Fruit fly (Drosophila melanogaster): ENCODE results near the gene Gr2a.

dm6 chrX:1472222-1472621 is 20.0 kb downstream of the Gr2a start, which contains the start of gene CG14780:
- no peak for TF ChIP-seq CTCF (optimal IDR thresholded peaks at IDR 0.05)
- no peak for TF ChIP-seq CG8478 (optimal IDR thresholded peaks at IDR 0.05)
